Worm (Caenorhabditis elegans) whole organism, late embryonic: Measurements from ENCODE around the gene Y54G11A.3.

ENCODE experiments used
- K02D7.2 ChIP-seq: sonication (generic microtip); optimal IDR thresholded peaks from 2 replicates; lab custom pipeline; 2017; ENCODE audit warnings: mild to moderate bottlenecking, missing genetic modification characterization, missing compliant biosample characterization
- ama-1 ChIP-seq: fragments of 150-350 bp; optimal IDR thresholded peaks from 2 replicates; lab custom pipeline; 2014
- ceh-24 ChIP-seq: sonication (generic microtip); optimal IDR thresholded peaks from 2 replicates; lab custom pipeline; 2016; ENCODE audit warnings: mild to moderate bottlenecking, missing genetic modification characterization, missing compliant biosample characterization
- hlh-15 ChIP-seq: sonication (generic microtip); optimal IDR thresholded peaks from 2 replicates; lab custom pipeline; 2016; ENCODE audit warnings: missing genetic modification characterization, missing compliant biosample characterization
- hlh-30 ChIP-seq: sonication (generic microtip); optimal IDR thresholded peaks from 2 replicates; lab custom pipeline; 2017; ENCODE audit warnings: antibody characterized with exemption, missing genetic modification characterization, missing compliant biosample characterization; ENCODE audit not compliant: insufficient read depth
- madf-2 ChIP-seq: sonication (generic microtip); optimal IDR thresholded peaks from 2 replicates; lab custom pipeline; 2017; ENCODE audit warnings: missing genetic modification characterization, missing compliant biosample characterization
- mec-3 ChIP-seq: sonication (generic microtip); optimal IDR thresholded peaks from 2 replicates; lab custom pipeline; 2016; ENCODE audit warnings: borderline replicate concordance, missing genetic modification characterization, missing compliant biosample characterization
- nfya-1 ChIP-seq: sonication (generic microtip); optimal IDR thresholded peaks from 2 replicates; lab custom pipeline; 2017; ENCODE audit warnings: missing genetic modification characterization, mild to moderate bottlenecking, missing compliant biosample characterization, antibody characterized with exemption, moderate library complexity
- pax-1 ChIP-seq: fragments of 150-350 bp; optimal IDR thresholded peaks from 2 replicates; lab custom pipeline; 2014; ENCODE audit warnings: missing biosample characterization, missing genetic modification characterization
- pha-4 ChIP-seq: fragments of 150-350 bp; optimal IDR thresholded peaks from 2 replicates; lab custom pipeline; 2018; ENCODE audit warnings: missing biosample characterization, missing genetic modification reagents, missing genetic modification characterization
- rnt-1 ChIP-seq: sonication (generic microtip); optimal IDR thresholded peaks from 2 replicates; lab custom pipeline; 2016; ENCODE audit warnings: missing genetic modification characterization, missing compliant biosample characterization
- tbx-2 ChIP-seq: sonication (generic microtip); optimal IDR thresholded peaks from 2 replicates; lab custom pipeline; 2016; ENCODE audit warnings: missing genetic modification characterization, missing compliant biosample characterization
- unc-55 ChIP-seq: sonication (generic microtip); optimal IDR thresholded peaks from 2 replicates; lab custom pipeline; 2017; ENCODE audit warnings: missing biosample characterization, missing genetic modification reagents, missing genetic modification characterization
- zip-5 ChIP-seq: sonication (generic microtip); optimal IDR thresholded peaks from 2 replicates; lab custom pipeline; 2016; ENCODE audit warnings: missing genetic modification characterization, missing compliant biosample characterization

- TF ChIP-seq K02D7.2 (tag; lab: Kevin White, UChicago) (no peak), mec-3 (tag; lab: Kevin White, UChicago) (no peak), ceh-24 (tag; lab: Kevin White, UChicago) (no peak), hlh-15 (no peak), rnt-1 (tag; lab: Kevin White, UChicago) (no peak), pha-4 (tag; lab: Kevin White, UChicago) (no peak), pax-1 (peak; percentile 45), nfya-1 (tag; lab: Kevin White, UChicago) (peak; percentile 62), zip-5 (tag; lab: Kevin White, UChicago) (no peak), ama-1 (lab: Kevin White, UChicago) (no peak), madf-2 (tag; lab: Kevin White, UChicago) (peak; percentile 58), unc-55 (peak; percentile 66), hlh-30 (tag; lab: Kevin White, UChicago) (peak; percentile 42), tbx-2 (tag; lab: Kevin White, UChicago) (peak; percentile 28)
These were observed 31.8 kb upstream of the Y54G11A.3 start for ce11 chrII:14244457-14245254.
